Worm (Caenorhabditis elegans) whole organism, L4 larva: ENCODE results near the gene acs-9.

Source experiments
- F44E2.7 ChIP-seq: fragments of 200-800 bp; sonication (Bioruptor generic); IDR thresholded peaks from 2 replicates; pipeline ENCODE4 v2.1.2; 2022; ENCODE audit warnings: missing genetic modification characterization, missing compliant biosample characterization
- T26A8.4 ChIP-seq: fragments of 200-800 bp; sonication (Bioruptor generic); IDR thresholded peaks from 2 replicates; pipeline ENCODE4 v1.3.6; 2022; ENCODE audit warnings: missing genetic modification characterization, missing compliant biosample characterization
- Y48G9A.11 ChIP-seq: fragments of 200-800 bp; sonication (Bioruptor generic); IDR thresholded peaks from 2 replicates; pipeline ENCODE4 v1.3.6; 2022; ENCODE audit warnings: missing genetic modification reagents, missing genetic modification characterization, missing compliant biosample characterization
- Y75B8A.6 ChIP-seq: fragments of 200-800 bp; sonication (Bioruptor generic); IDR thresholded peaks from 2 replicates; pipeline ENCODE4 v1.3.6; 2022; ENCODE audit warnings: missing genetic modification reagents, missing genetic modification characterization, missing compliant biosample characterization
- ZK337.2 ChIP-seq: fragments of 200-800 bp; sonication (Bioruptor generic); IDR thresholded peaks from 2 replicates; pipeline ENCODE4 v1.3.6; 2022; ENCODE audit warnings: missing genetic modification reagents, missing genetic modification characterization, missing compliant biosample characterization
- ama-1 ChIP-seq: fragments of 150-350 bp; optimal IDR thresholded peaks from 2 replicates; lab custom pipeline; 2014; ENCODE audit warnings: inconsistent platforms, mixed read lengths
- ceh-20 ChIP-seq: fragments of 200-800 bp; sonication (Bioruptor generic); IDR thresholded peaks from 2 replicates; pipeline ENCODE4 v1.3.6; 2022; ENCODE audit warnings: missing genetic modification reagents, missing genetic modification characterization, missing compliant biosample characterization
- ceh-28 ChIP-seq: fragments of 150-350 bp; optimal IDR thresholded peaks from 2 replicates; lab custom pipeline; 2014; ENCODE audit warnings: missing biosample characterization, missing genetic modification reagents, missing genetic modification characterization
- ceh-44 ChIP-seq: fragments of 200-800 bp; sonication (Bioruptor generic); IDR thresholded peaks from 2 replicates; pipeline ENCODE4 v1.3.6; 2022; ENCODE audit warnings: missing genetic modification reagents, missing genetic modification characterization, missing compliant biosample characterization
- ceh-82 ChIP-seq: sonication (generic microtip); optimal IDR thresholded peaks from 2 replicates; lab custom pipeline; 2017; ENCODE audit warnings: missing biosample characterization, missing genetic modification characterization
- dpl-1 ChIP-seq: fragments of 150-350 bp; optimal IDR thresholded peaks from 2 replicates; lab custom pipeline; 2014; ENCODE audit warnings: missing biosample characterization, missing genetic modification reagents, missing genetic modification characterization
- dve-1 ChIP-seq: sonication (generic microtip); optimal IDR thresholded peaks from 2 replicates; lab custom pipeline; 2017; ENCODE audit warnings: antibody characterized with exemption, mild to moderate bottlenecking, missing genetic modification characterization, missing compliant biosample characterization; ENCODE audit not compliant: insufficient read depth
- egl-27 ChIP-seq: sonication (generic microtip); optimal IDR thresholded peaks from 3 replicates; lab custom pipeline; 2017; ENCODE audit warnings: missing biosample characterization, missing genetic modification reagents, missing genetic modification characterization
- fos-1 ChIP-seq: fragments of 150-350 bp; optimal IDR thresholded peaks from 2 replicates; lab custom pipeline; 2014; ENCODE audit warnings: missing biosample characterization, missing genetic modification characterization
- hlh-11 ChIP-seq: fragments of 200-800 bp; sonication (Bioruptor generic); optimal IDR thresholded peaks from 2 replicates; lab custom pipeline; 2018; ENCODE audit warnings: mild to moderate bottlenecking, missing genetic modification characterization, missing compliant biosample characterization
- hlh-30 ChIP-seq: sonication (generic microtip); optimal IDR thresholded peaks from 2 replicates; lab custom pipeline; 2017; ENCODE audit warnings: antibody characterized with exemption, mild to moderate bottlenecking, missing genetic modification characterization, missing compliant biosample characterization; ENCODE audit not compliant: insufficient read depth
- jun-1 ChIP-seq: fragments of 150-350 bp; optimal IDR thresholded peaks from 2 replicates; lab custom pipeline; 2014; ENCODE audit warnings: missing biosample characterization, missing genetic modification reagents, missing genetic modification characterization
- lim-7 ChIP-seq: fragments of 200-800 bp; sonication (Bioruptor generic); IDR thresholded peaks from 2 replicates; pipeline ENCODE4 v1.3.6; 2022; ENCODE audit warnings: missing genetic modification characterization, missing compliant biosample characterization
- lin-1 ChIP-seq: fragments of 200-800 bp; sonication (Bioruptor generic); IDR thresholded peaks from 2 replicates; pipeline ENCODE4 v1.3.6; 2022; ENCODE audit warnings: missing genetic modification reagents, missing genetic modification characterization, missing compliant biosample characterization
- lin-15B ChIP-seq: fragments of 150-350 bp; sonication (generic microtip); optimal IDR thresholded peaks from 3 replicates; lab custom pipeline; 2014; ENCODE audit warnings: missing biosample characterization, missing genetic modification characterization
- mes-2 ChIP-seq: sonication (generic microtip); optimal IDR thresholded peaks from 2 replicates; lab custom pipeline; 2016; ENCODE audit warnings: missing genotype, mild to moderate bottlenecking, missing genetic modification characterization, missing compliant biosample characterization; ENCODE audit not compliant: poor library complexity, severe bottlenecking
- mxl-2 ChIP-seq: fragments of 200-800 bp; sonication (Bioruptor generic); conservative IDR thresholded peaks from 2 replicates; pipeline ENCODE4 v1.3.6; 2022; ENCODE audit warnings: missing genetic modification reagents, missing genetic modification characterization, missing compliant biosample characterization
- nhr-11 ChIP-seq: fragments of 150-350 bp; optimal IDR thresholded peaks from 2 replicates; lab custom pipeline; 2014; ENCODE audit warnings: missing biosample characterization, missing genetic modification characterization
- nhr-42 ChIP-seq: fragments of 200-800 bp; sonication (Bioruptor generic); IDR thresholded peaks from 2 replicates; pipeline ENCODE4 v1.3.6; 2022; ENCODE audit warnings: missing genetic modification characterization, missing compliant biosample characterization
- nhr-6 ChIP-seq: fragments of 150-350 bp; optimal IDR thresholded peaks from 2 replicates; lab custom pipeline; 2014; ENCODE audit warnings: missing biosample characterization, missing genetic modification characterization
- nhr-77 ChIP-seq: fragments of 150-350 bp; optimal IDR thresholded peaks from 2 replicates; lab custom pipeline; 2014; ENCODE audit warnings: missing biosample characterization, missing genetic modification characterization
- php-3 ChIP-seq: fragments of 200-800 bp; sonication (Bioruptor generic); IDR thresholded peaks from 2 replicates; pipeline ENCODE4 v1.3.6; 2022; ENCODE audit warnings: missing genetic modification reagents, missing genetic modification characterization, missing compliant biosample characterization
- saeg-2 ChIP-seq: fragments of 200-800 bp; sonication (Bioruptor generic); IDR thresholded peaks from 2 replicates; pipeline ENCODE4 v1.3.6; 2022; ENCODE audit warnings: missing genetic modification reagents, missing genetic modification characterization, missing compliant biosample characterization
- skn-1 ChIP-seq: fragments of 150-350 bp; optimal IDR thresholded peaks from 2 replicates; lab custom pipeline; 2014; ENCODE audit warnings: missing biosample characterization, missing genetic modification characterization
- snpc-1.2 ChIP-seq: fragments of 200-800 bp; sonication (Bioruptor generic); IDR thresholded peaks from 2 replicates; pipeline ENCODE4 v1.3.6; 2022; ENCODE audit warnings: missing genetic modification reagents, missing genetic modification characterization, missing compliant biosample characterization
- snpc-4 ChIP-seq: fragments of 150-350 bp; optimal IDR thresholded peaks from 2 replicates; lab custom pipeline; 2014; ENCODE audit warnings: missing biosample characterization, missing genetic modification characterization
- spr-3 ChIP-seq: fragments of 200-800 bp; sonication (Bioruptor generic); optimal IDR thresholded peaks from 2 replicates; lab custom pipeline; 2018; ENCODE audit warnings: mild to moderate bottlenecking, missing genetic modification characterization, missing compliant biosample characterization
- unc-62 ChIP-seq, 3 experiments: fragments of 150-350 bp in 1 of 3; sonication (generic microtip); optimal IDR thresholded peaks in 2 of 3; peaks in 1 of 3; 1 replicate in 1 of 3; 2 replicates in 2 of 3; lab custom pipeline; 2014 to 2017; ENCODE audit warnings: missing biosample characterization in 3 of 3, missing genetic modification characterization in 3 of 3, missing genetic modification reagents in 3 of 3, missing genotype in 1 of 3
- vab-7 ChIP-seq: fragments of 200-800 bp; sonication (Bioruptor generic); IDR thresholded peaks from 2 replicates; pipeline ENCODE4 v1.3.6; 2022; ENCODE audit warnings: missing genetic modification reagents, missing genetic modification characterization, missing compliant biosample characterization
- zfp-3 ChIP-seq: fragments of 200-800 bp; sonication (Bioruptor generic); conservative IDR thresholded peaks from 2 replicates; pipeline ENCODE4 v1.3.6; 2022; ENCODE audit warnings: missing genetic modification reagents, missing genetic modification characterization, missing compliant biosample characterization
- ztf-11 ChIP-seq: fragments of 150-350 bp; optimal IDR thresholded peaks from 2 replicates; lab custom pipeline; 2014; ENCODE audit warnings: missing biosample characterization, missing genetic modification characterization

acs-9 gene

DNA sequence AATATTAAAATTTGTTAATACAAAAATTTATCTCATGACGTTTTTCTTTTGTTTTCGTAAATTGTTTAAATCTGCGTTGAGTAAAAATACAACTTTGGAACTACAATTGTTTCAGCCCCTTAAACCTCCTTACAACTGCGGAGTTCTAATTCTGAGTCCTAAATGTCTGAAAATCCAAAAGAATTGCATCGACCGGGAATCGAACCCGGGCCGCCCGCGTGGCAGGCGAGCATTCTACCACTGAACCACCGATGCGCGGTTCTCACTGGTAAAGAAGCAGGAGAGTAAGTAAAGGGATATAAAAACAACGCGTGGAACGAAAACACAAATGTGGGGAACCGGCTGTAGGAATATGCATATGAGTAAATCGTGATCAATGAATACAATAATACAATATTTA is 47.8 kb upstream of the acs-9 start (continued):
- TF ChIP-seq zfp-3 (0 out of 2 replicates have a peak, but pooled peaks have one; percentile 14), nhr-77 (tag; lab: Kevin White, UChicago) (no peak), fos-1 (tag; lab: Kevin White, UChicago) (no peak), mxl-2 (GFP tag; lab: Robert Waterston, UW) (peak; percentile 42; the same call in 1 of the 2 replicates), nhr-6 (tag; lab: Kevin White, UChicago) (peak; percentile 1), hlh-30 (tag; lab: Kevin White, UChicago) (peak; percentile 75), php-3 (no peak), nhr-11 (tag; lab: Kevin White, UChicago) (no peak), vab-7 (GFP tag; lab: Robert Waterston, UW) (peak; percentile 79), Y75B8A.6 (GFP tag; lab: Robert Waterston, UW) (0 out of 2 replicates have a peak, but pooled peaks have one; percentile 17), egl-27 (tag; lab: Kevin White, UChicago) (no peak), mes-2 (no peak), ama-1 (lab: Kevin White, UChicago) (no peak), snpc-1.2 (GFP tag; lab: Robert Waterston, UW) (peak; percentile 75), spr-3 (GFP tag; lab: Kevin White, UChicago) (peak; percentile 1), F44E2.7 (GFP tag; lab: Robert Waterston, UW) (0 out of 2 replicates have a peak, but pooled peaks have one; percentile 53)

ce11 chrX:16925343-16925742 is 45.0 kb upstream of the acs-9 start:
- TF ChIP-seq ztf-11 (tag; lab: Kevin White, UChicago) (no peak), snpc-4 (tag; lab: Kevin White, UChicago) (peak; percentile 20), saeg-2 (GFP tag; lab: Robert Waterston, UW) (no peak), ZK337.2 (GFP tag; lab: Robert Waterston, UW) (no peak), dve-1 (tag; lab: Kevin White, UChicago) (no peak), egl-27 (tag; lab: Kevin White, UChicago) (no peak), nhr-77 (tag; lab: Kevin White, UChicago) (no peak), ceh-28 (no peak), hlh-11 (tag; lab: Kevin White, UChicago) (no peak)
- TF ChIP-seq, all 104 proteins: peak for 1

DNA sequence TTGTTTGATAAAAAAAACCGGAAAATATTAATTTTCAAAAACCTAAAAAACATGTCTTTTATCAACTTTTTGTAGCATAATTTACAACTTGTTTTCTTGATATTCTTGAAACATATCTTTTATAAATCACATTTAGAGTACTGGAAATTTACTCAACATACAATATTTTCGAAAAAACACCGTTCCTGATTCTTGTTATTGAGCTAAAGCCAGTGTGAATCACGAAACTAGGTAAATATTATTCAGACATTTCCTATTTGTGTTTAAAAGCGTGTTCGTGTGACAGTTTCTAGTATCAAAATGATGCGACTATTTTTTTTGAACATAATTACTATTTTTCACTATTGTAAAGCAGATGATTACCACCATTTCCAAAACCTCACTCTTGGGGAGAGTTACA is 43.3 kb upstream of the acs-9 start, which contains the start of gene C30E1.4:
Gene C30E1.4, plus strand, starts transcription at position 301 of the 400 bp plus-strand sequence.
- TF ChIP-seq mes-2 (no peak), jun-1 (tag; lab: Kevin White, UChicago) (no peak), dpl-1 (GFP tag; lab: Kevin White, UChicago) (no peak), skn-1 (tag; lab: Kevin White, UChicago) (no peak), F44E2.7 (GFP tag; lab: Robert Waterston, UW) (no peak), nhr-42 (no peak), spr-3 (GFP tag; lab: Kevin White, UChicago) (no peak), ceh-82 (tag; lab: Kevin White, UChicago) (no peak), lin-1 (GFP tag; lab: Robert Waterston, UW) (no peak), Y75B8A.6 (GFP tag; lab: Robert Waterston, UW) (no peak), lin-15B (tag; lab: Kevin White, UChicago) (no peak), ceh-20 (GFP tag; lab: Robert Waterston, UW) (no peak), ZK337.2 (GFP tag; lab: Robert Waterston, UW) (no peak), nhr-11 (tag; lab: Kevin White, UChicago) (no peak), T26A8.4 (GFP tag; lab: Robert Waterston, UW) (no peak), lim-7 (no peak), Y48G9A.11 (GFP tag; lab: Robert Waterston, UW) (no peak), ceh-44 (GFP tag; lab: Robert Waterston, UW) (no peak), hlh-11 (tag; lab: Kevin White, UChicago) (no peak)

DNA sequence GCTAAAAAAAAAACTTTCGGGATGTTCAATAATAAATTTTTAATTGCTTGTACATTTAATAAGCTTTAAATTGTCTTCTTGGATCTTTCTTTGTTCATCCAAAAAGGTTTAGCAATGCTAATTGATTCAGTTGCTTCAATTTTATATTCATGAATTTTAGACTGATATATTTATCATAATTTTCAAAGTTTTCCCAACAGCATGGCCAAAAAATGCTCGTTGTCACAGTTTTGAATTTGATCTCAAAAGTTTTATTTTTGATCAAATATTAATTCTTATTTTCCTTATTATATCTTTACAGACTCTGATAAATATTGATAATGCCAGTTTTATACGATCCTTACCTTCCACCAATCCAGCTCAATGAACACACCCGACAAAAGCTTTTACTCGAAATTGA is 41.2 kb upstream of the acs-9 start, which contains the start of gene fbxb-114:
Gene fbxb-114, plus strand, starts transcription at position 301 of the 400 bp plus-strand sequence.
- TF ChIP-seq ama-1 (lab: Kevin White, UChicago) (no peak), unc-62 (GFP tag; optimal IDR thresholded peaks at IDR 0.05 in 1 of 2; lab: Kevin White, UChicago) (peak in 1 of 2 experiments; percentile 39), unc-62 (tag; optimal IDR thresholded peaks at IDR 0.05; lab: Kevin White, UChicago) (no peak)
